Worm (Caenorhabditis elegans) whole organism, L2 larva: ENCODE measurements around the gene F32D8.15.

Experiments used
- C34F6.9 ChIP-seq: fragments of 150-350 bp; optimal IDR thresholded peaks from 2 replicates; lab custom pipeline; 2014; ENCODE audit warnings: missing biosample characterization, missing genetic modification characterization
- F13H6.1 ChIP-seq: sonication (generic microtip); optimal IDR thresholded peaks from 2 replicates; lab custom pipeline; 2016; ENCODE audit warnings: missing genetic modification characterization, missing compliant biosample characterization
- R02D3.7 ChIP-seq: fragments of 150-350 bp; optimal IDR thresholded peaks from 2 replicates; lab custom pipeline; 2014; ENCODE audit warnings: missing biosample characterization, missing genetic modification characterization
- Y55F3AM.14 ChIP-seq: fragments of 200-800 bp; sonication (Bioruptor generic); optimal IDR thresholded peaks from 2 replicates; lab custom pipeline; 2018; ENCODE audit warnings: mild to moderate bottlenecking, missing genetic modification characterization, missing compliant biosample characterization
- ZK546.5 ChIP-seq: sonication (generic microtip); optimal IDR thresholded peaks from 2 replicates; lab custom pipeline; 2017; ENCODE audit warnings: missing biosample characterization, missing genetic modification characterization
- aly-2 ChIP-seq: fragments of 150-350 bp; optimal IDR thresholded peaks from 2 replicates; lab custom pipeline; 2014; ENCODE audit warnings: missing biosample characterization, missing genetic modification characterization
- ama-1 ChIP-seq: fragments of 150-350 bp; optimal IDR thresholded peaks from 2 replicates; lab custom pipeline; 2018; ENCODE audit warnings: inconsistent platforms
- blmp-1 ChIP-seq: sonication (generic microtip); optimal IDR thresholded peaks from 2 replicates; lab custom pipeline; 2017; ENCODE audit warnings: missing genetic modification characterization, mild to moderate bottlenecking, missing compliant biosample characterization, antibody characterized with exemption, moderate library complexity; ENCODE audit not compliant: insufficient read depth
- ceh-16 ChIP-seq: fragments of 150-350 bp; optimal IDR thresholded peaks from 2 replicates; lab custom pipeline; 2014; ENCODE audit warnings: missing biosample characterization, missing genetic modification characterization
- ceh-82 ChIP-seq: fragments of 150-350 bp; optimal IDR thresholded peaks from 2 replicates; lab custom pipeline; 2014; ENCODE audit warnings: missing biosample characterization, missing genetic modification characterization
- crh-2 ChIP-seq: sonication (generic microtip); optimal IDR thresholded peaks from 2 replicates; lab custom pipeline; 2017; ENCODE audit warnings: missing biosample characterization, missing genetic modification characterization
- dmd-4 ChIP-seq: sonication (generic microtip); optimal IDR thresholded peaks from 2 replicates; lab custom pipeline; 2017; ENCODE audit warnings: missing biosample characterization, missing genetic modification characterization
- egl-27 ChIP-seq: sonication (generic microtip); optimal IDR thresholded peaks from 3 replicates; lab custom pipeline; 2017; ENCODE audit warnings: missing biosample characterization, missing genetic modification reagents, missing genetic modification characterization
- elt-1 ChIP-seq: fragments of 150-350 bp; optimal IDR thresholded peaks from 2 replicates; lab custom pipeline; 2014; ENCODE audit warnings: missing biosample characterization, missing genetic modification characterization
- fos-1 ChIP-seq: fragments of 150-350 bp; optimal IDR thresholded peaks from 2 replicates; lab custom pipeline; 2014; ENCODE audit warnings: missing biosample characterization, missing genetic modification characterization
- gmeb-1 ChIP-seq: fragments of 150-350 bp; optimal IDR thresholded peaks from 2 replicates; lab custom pipeline; 2014; ENCODE audit warnings: missing biosample characterization, missing genetic modification characterization
- lin-11 ChIP-seq: fragments of 150-350 bp; sonication (generic microtip); optimal IDR thresholded peaks from 2 replicates; lab custom pipeline; 2014; ENCODE audit warnings: missing biosample characterization, missing genetic modification characterization, inconsistent platforms, mixed read lengths
- lin-13 ChIP-seq: fragments of 150-350 bp; optimal IDR thresholded peaks from 2 replicates; lab custom pipeline; 2014; ENCODE audit warnings: missing biosample characterization, missing genetic modification reagents, missing genetic modification characterization
- lin-39 ChIP-seq: fragments of 150-350 bp; optimal IDR thresholded peaks from 2 replicates; lab custom pipeline; 2014; ENCODE audit warnings: missing biosample characterization, missing genetic modification reagents, missing genetic modification characterization
- lsy-2 ChIP-seq, 2 experiments: fragments of 150-350 bp in 1 of 2; sonication (generic microtip) in 1 of 2; optimal IDR thresholded peaks; 2 replicates each; lab custom pipeline; 2014 to 2017; ENCODE audit warnings: missing biosample characterization in 2 of 2, missing genetic modification characterization in 2 of 2
- mab-5 ChIP-seq: fragments of 150-350 bp; optimal IDR thresholded peaks from 2 replicates; lab custom pipeline; 2014; ENCODE audit warnings: missing biosample characterization, missing genetic modification characterization
- mdl-1 ChIP-seq, 2 experiments: fragments of 150-350 bp in 1 of 2; sonication (generic microtip) in 1 of 2; optimal IDR thresholded peaks; 2 replicates each; lab custom pipeline; 2017; ENCODE audit warnings: missing biosample characterization in 2 of 2, missing genetic modification characterization in 2 of 2
- nhr-11 ChIP-seq: fragments of 150-350 bp; optimal IDR thresholded peaks from 2 replicates; lab custom pipeline; 2014; ENCODE audit warnings: missing biosample characterization, missing genetic modification characterization
- nhr-12 ChIP-seq: fragments of 150-350 bp; optimal IDR thresholded peaks from 2 replicates; lab custom pipeline; 2014; ENCODE audit warnings: missing biosample characterization, missing genetic modification characterization
- nhr-129 ChIP-seq: fragments of 150-350 bp; optimal IDR thresholded peaks from 2 replicates; lab custom pipeline; 2014; ENCODE audit warnings: missing biosample characterization, missing genetic modification characterization
- nhr-21 ChIP-seq: fragments of 150-350 bp; optimal IDR thresholded peaks from 2 replicates; lab custom pipeline; 2014; ENCODE audit warnings: missing biosample characterization, missing genetic modification characterization
- nhr-23 ChIP-seq: fragments of 150-350 bp; optimal IDR thresholded peaks from 2 replicates; lab custom pipeline; 2014; ENCODE audit warnings: missing biosample characterization, missing genetic modification reagents, missing genetic modification characterization
- nhr-25 ChIP-seq: fragments of 150-350 bp; sonication (generic microtip); optimal IDR thresholded peaks from 3 replicates; lab custom pipeline; 2014; ENCODE audit warnings: missing biosample characterization, missing genetic modification characterization
- nhr-6 ChIP-seq: fragments of 150-350 bp; optimal IDR thresholded peaks from 2 replicates; lab custom pipeline; 2014; ENCODE audit warnings: missing biosample characterization, missing genetic modification characterization
- nhr-77 ChIP-seq: fragments of 150-350 bp; optimal IDR thresholded peaks from 2 replicates; lab custom pipeline; 2014; ENCODE audit warnings: missing biosample characterization, missing genetic modification characterization
- peb-1 ChIP-seq: fragments of 150-350 bp; optimal IDR thresholded peaks from 2 replicates; lab custom pipeline; 2014; ENCODE audit warnings: missing biosample characterization, missing genetic modification characterization
- sem-4 ChIP-seq: fragments of 150-350 bp; optimal IDR thresholded peaks from 2 replicates; lab custom pipeline; 2014; ENCODE audit warnings: missing biosample characterization, missing genetic modification reagents, missing genetic modification characterization
- skn-1 ChIP-seq: sonication (generic microtip); optimal IDR thresholded peaks from 2 replicates; lab custom pipeline; 2017; ENCODE audit warnings: missing biosample characterization, missing genetic modification characterization
- sma-3 ChIP-seq: sonication (generic microtip); optimal IDR thresholded peaks from 2 replicates; lab custom pipeline; 2016; ENCODE audit warnings: missing genetic modification reagents, missing genetic modification characterization, missing compliant biosample characterization
- sma-9 ChIP-seq, 2 experiments: fragments of 150-350 bp in 1 of 2; sonication (generic microtip) in 1 of 2; optimal IDR thresholded peaks; 2 replicates each; lab custom pipeline; 2014 to 2016; ENCODE audit warnings: missing genetic modification characterization in 2 of 2, mild to moderate bottlenecking in 1 of 2, missing biosample characterization in 1 of 2, missing compliant biosample characterization in 1 of 2, missing genetic modification reagents in 1 of 2, moderate library complexity in 1 of 2
- snpc-4 ChIP-seq: fragments of 150-350 bp; optimal IDR thresholded peaks from 2 replicates; lab custom pipeline; 2014; ENCODE audit warnings: missing biosample characterization, missing genetic modification characterization
- unc-39 ChIP-seq: fragments of 150-350 bp; optimal IDR thresholded peaks from 2 replicates; lab custom pipeline; 2014; ENCODE audit warnings: missing biosample characterization, missing genetic modification characterization
- unc-55 ChIP-seq: fragments of 150-350 bp; sonication (generic microtip); optimal IDR thresholded peaks from 3 replicates; lab custom pipeline; 2014; ENCODE audit warnings: missing biosample characterization, missing genetic modification reagents, missing genetic modification characterization
- unc-62 ChIP-seq: fragments of 150-350 bp; optimal IDR thresholded peaks from 2 replicates; lab custom pipeline; 2014; ENCODE audit warnings: missing biosample characterization, missing genetic modification reagents, missing genetic modification characterization
- zag-1 ChIP-seq: fragments of 150-350 bp; optimal IDR thresholded peaks from 2 replicates; lab custom pipeline; 2014; ENCODE audit warnings: missing biosample characterization, missing genetic modification characterization
- ztf-1 ChIP-seq: fragments of 200-800 bp; sonication (Bioruptor generic); conservative IDR thresholded peaks from 2 replicates; pipeline ENCODE4 v1.3.6; 2022; ENCODE audit warnings: missing genetic modification characterization, missing compliant biosample characterization
- ztf-11 ChIP-seq: sonication (generic microtip); optimal IDR thresholded peaks from 2 replicates; lab custom pipeline; 2017; ENCODE audit warnings: missing biosample characterization, missing genetic modification characterization
- ztf-4 ChIP-seq: fragments of 150-350 bp; optimal IDR thresholded peaks from 2 replicates; lab custom pipeline; 2014; ENCODE audit warnings: missing biosample characterization, missing genetic modification characterization

The F32D8.15 gene

DNA sequence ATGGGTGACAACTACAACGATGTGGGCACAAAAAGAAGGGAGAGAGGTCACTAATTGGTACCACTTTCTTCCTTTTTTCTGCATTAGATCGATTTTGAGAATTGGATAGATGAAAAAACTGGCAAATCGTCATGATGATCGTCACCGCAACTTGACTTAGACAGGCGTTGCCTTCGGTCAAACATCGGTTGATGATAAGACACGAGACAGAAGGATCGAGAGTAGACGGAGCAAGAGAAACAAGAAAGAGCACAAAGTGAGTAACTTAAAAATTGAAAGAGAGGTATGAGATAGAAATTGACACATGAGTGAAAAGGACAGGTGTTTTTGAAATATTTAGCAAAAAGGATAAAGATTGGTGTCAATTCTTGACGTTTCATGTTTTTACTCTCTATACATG is 33.8 kb upstream of the F32D8.15 start:
- TF ChIP-seq sma-9 (GFP tag; optimal IDR thresholded peaks at IDR 0.05; lab: Kevin White, UChicago), result peak; percentile 8
- TF ChIP-seq sma-9 (tag; optimal IDR thresholded peaks at IDR 0.05; lab: Kevin White, UChicago), result no peak
- TF ChIP-seq fos-1 (tag; lab: Kevin White, UChicago), result peak; percentile 24
- TF ChIP-seq nhr-129 (tag; lab: Kevin White, UChicago), result peak; percentile 64
- TF ChIP-seq nhr-25, result no peak
- TF ChIP-seq unc-39, result no peak
- TF ChIP-seq ztf-11 (tag; lab: Kevin White, UChicago), result no peak
- no peak for TF ChIP-seq C34F6.9 (tag; lab: Kevin White, UChicago)
- TF ChIP-seq R02D3.7, result no peak
- TF ChIP-seq, all 48 proteins: peak for 3

ce11 chrV:10871457-10871861 is 32.4 kb upstream of the F32D8.15 start:
- TF ChIP-seq unc-55 (GFP tag; lab: Kevin White, UChicago) (peak; percentile 83), ztf-11 (tag; lab: Kevin White, UChicago) (no peak), peb-1 (no peak), ama-1 (lab: Kevin White, UChicago) (no peak), nhr-23 (tag; lab: Kevin White, UChicago) (no peak), nhr-11 (tag; lab: Kevin White, UChicago) (peak; percentile 46), sma-3 (GFP tag; lab: Kevin White, UChicago) (peak; percentile 48), R02D3.7 (no peak), sem-4 (tag; lab: Kevin White, UChicago) (peak; percentile 86), sma-9 (GFP tag; optimal IDR thresholded peaks at IDR 0.05; lab: Kevin White, UChicago) (peak; percentile 89), sma-9 (tag; optimal IDR thresholded peaks at IDR 0.05; lab: Kevin White, UChicago) (no peak), gmeb-1 (tag; lab: Kevin White, UChicago) (peak; percentile 57), unc-39 (no peak), ztf-1 (GFP tag; lab: Robert Waterston, UW) (no peak), fos-1 (tag; lab: Kevin White, UChicago) (peak; percentile 86), mab-5 (peak; percentile 12), F13H6.1 (peak; percentile 95), nhr-77 (tag; lab: Kevin White, UChicago) (no peak), nhr-12 (tag; lab: Kevin White, UChicago) (no peak), nhr-21 (tag; lab: Kevin White, UChicago) (peak; percentile 83), unc-62 (GFP tag; lab: Kevin White, UChicago) (no peak), nhr-129 (tag; lab: Kevin White, UChicago) (peak; percentile 93), zag-1 (peak; percentile 88), ceh-16 (no peak), C34F6.9 (tag; lab: Kevin White, UChicago) (peak; percentile 86), lin-13 (GFP tag; lab: Kevin White, UChicago) (peak; percentile 66), elt-1 (tag; lab: Kevin White, UChicago) (no peak), crh-2 (tag; lab: Kevin White, UChicago) (peak; percentile 92), snpc-4 (peak; percentile 50), nhr-25 (peak; percentile 50), ceh-82 (tag; lab: Kevin White, UChicago) (no peak), egl-27 (tag; lab: Kevin White, UChicago) (peak; percentile 92), nhr-6 (tag; lab: Kevin White, UChicago) (peak; percentile 68), blmp-1 (peak; percentile 76), lsy-2 (tag; optimal IDR thresholded peaks at IDR 0.05; lab: Kevin White, UChicago) (peak; percentile 56 to 83), aly-2 (no peak), dmd-4 (tag; lab: Kevin White, UChicago) (no peak), lin-39 (no peak), skn-1 (tag; lab: Kevin White, UChicago) (no peak), lin-11 (peak; percentile 61), mdl-1 (tag; optimal IDR thresholded peaks at IDR 0.05; lab: Kevin White, UChicago) (peak; percentile 91 to 96), ztf-4 (tag; lab: Kevin White, UChicago) (peak; percentile 50), ZK546.5 (tag; lab: Kevin White, UChicago) (no peak), Y55F3AM.14 (peak; percentile 99)
